Fruit fly (Drosophila melanogaster): ENCODE results near the gene CRMP.
A peak's percentile ranks its signal among the peaks of the same experiment; 100 is the strongest.

Gene CRMP

DNA sequence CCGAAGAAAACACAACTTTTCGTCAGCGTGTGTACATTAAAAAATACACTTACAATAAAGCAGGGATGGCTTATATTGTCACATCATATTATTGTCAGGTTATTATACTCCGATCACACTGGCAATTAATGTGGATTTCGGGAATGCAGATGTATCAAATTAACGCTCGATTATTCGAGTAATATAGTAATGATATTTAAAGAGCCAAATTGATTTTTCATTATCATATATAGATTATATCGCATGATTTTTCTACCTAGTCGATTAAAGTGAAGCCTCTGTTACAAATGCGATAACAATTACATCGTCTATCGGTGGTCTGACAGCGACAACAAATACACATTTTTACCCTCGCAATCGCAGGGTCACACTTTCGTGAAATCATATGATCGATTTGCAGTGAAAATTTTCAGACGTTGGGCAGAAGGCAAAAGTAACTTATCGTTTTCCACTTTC lies 20.5 kb downstream of the CRMP start, which contains the start of the genes noi and Vha26 (continued):
- TF ChIP-seq odd (GFP tag; optimal IDR thresholded peaks at IDR 0.05) (no peak), pho (GFP tag; optimal IDR thresholded peaks at IDR 0.05) (peak; percentile 26), HLH54F (GFP tag; optimal IDR thresholded peaks at IDR 0.05) (peak; percentile 50), caup (GFP tag; optimal IDR thresholded peaks at IDR 0.05; ENCODE audit: severe bottlenecking) (peak; percentile 31), tna (GFP tag; IDR thresholded peaks at IDR 0.05; ENCODE audit: partially characterized antibody) (no peak), CG10321 (GFP tag; IDR thresholded peaks at IDR 0.05) (no peak), CG33213 (GFP tag; optimal IDR thresholded peaks at IDR 0.05) (no peak), ab (GFP tag; optimal IDR thresholded peaks at IDR 0.05) (no peak), Atf3 (GFP tag; optimal IDR thresholded peaks at IDR 0.05) (no peak), crp (GFP tag; optimal IDR thresholded peaks at IDR 0.05) (peak in 1 of 2 experiments; percentile 87), dmrt11E (tag; optimal IDR thresholded peaks at IDR 0.05) (peak; percentile 46), Kr (GFP tag; optimal IDR thresholded peaks at IDR 0.05) (no peak), h (optimal IDR thresholded peaks at IDR 0.05) (no peak), CG7745 (tag; optimal IDR thresholded peaks at IDR 0.05) (no peak), Elba2 (GFP tag; optimal IDR thresholded peaks at IDR 0.05) (no peak), CG17912 (GFP tag; optimal IDR thresholded peaks at IDR 0.05) (no peak), Dp (GFP tag; optimal IDR thresholded peaks at IDR 0.05) (peak; percentile 32), D19A (tag; optimal IDR thresholded peaks at IDR 0.05) (peak; percentile 95), sens-2 (GFP tag; IDR thresholded peaks at IDR 0.05) (no peak), Side (GFP tag; optimal IDR thresholded peaks at IDR 0.05) (no peak), CG11560 (tag; IDR thresholded peaks at IDR 0.05) (peak; percentile 40; the same call in 2 of the 3 replicates), Lhr (GFP tag; optimal IDR thresholded peaks at IDR 0.05) (peak; percentile 56), eve (GFP tag; optimal IDR thresholded peaks at IDR 0.05) (no peak), HLHmδ (GFP tag; optimal IDR thresholded peaks at IDR 0.05) (no peak), CG1792 (GFP tag; optimal IDR thresholded peaks at IDR 0.05) (no peak), bigmax (GFP tag; optimal IDR thresholded peaks at IDR 0.05) (no peak), abd-A (tag; optimal IDR thresholded peaks at IDR 0.05) (no peak), bsh (GFP tag; optimal IDR thresholded peaks at IDR 0.05) (peak in 1 of 2 experiments; percentile 30), CG12744 (GFP tag; optimal IDR thresholded peaks at IDR 0.05) (peak; percentile 19), CG12942 (GFP tag; optimal IDR thresholded peaks at IDR 0.05) (no peak), ci (GFP tag; IDR thresholded peaks at IDR 0.05) (peak; percentile 23; the same call in 1 of the 3 replicates), CG30403 (GFP tag; optimal IDR thresholded peaks at IDR 0.05) (peak; percentile 23), CTCF (GFP tag; optimal IDR thresholded peaks at IDR 0.05) (peak; percentile 7), CG9932 (GFP tag; IDR thresholded peaks at IDR 0.05) (peak; percentile 61; the same call in 1 of the 2 replicates), CG11696 (GFP tag; IDR thresholded peaks at IDR 0.05) (no peak), ac (GFP tag; optimal IDR thresholded peaks at IDR 0.05) (no peak), HmgD (GFP tag; optimal IDR thresholded peaks at IDR 0.05) (no peak), gt (GFP tag; IDR thresholded peaks at IDR 0.05) (no peak), Pdp1 (GFP tag; optimal IDR thresholded peaks at IDR 0.05) (peak; percentile 4 to 43), pros (GFP tag; optimal IDR thresholded peaks at IDR 0.05) (no peak), psq (GFP tag; optimal IDR thresholded peaks at IDR 0.05) (no peak), CG9215 (GFP tag; IDR thresholded peaks at IDR 0.05) (no peak), Nf-YB (GFP tag; optimal IDR thresholded peaks at IDR 0.05) (no peak), Bdp1 (GFP tag; optimal IDR thresholded peaks at IDR 0.05) (peak; percentile 35), emc (GFP tag; optimal IDR thresholded peaks at IDR 0.05) (no peak), run (tag; optimal IDR thresholded peaks at IDR 0.05) (no peak), CG16779 (GFP tag; IDR thresholded peaks at IDR 0.05) (no peak), bab2 (GFP tag; optimal IDR thresholded peaks at IDR 0.05) (peak; percentile 10), Myb (GFP tag; optimal IDR thresholded peaks at IDR 0.05) (peak; percentile 63), CG1647 (GFP tag; optimal IDR thresholded peaks at IDR 0.05) (no peak), vfl (GFP tag; optimal IDR thresholded peaks at IDR 0.05) (no peak), CG1602 (GFP tag; optimal IDR thresholded peaks at IDR 0.05) (no peak)
